Worm (Caenorhabditis elegans) whole organism, L1 larva: ENCODE data around the gene sra-4.

Source experiments
- C04F5.9 ChIP-seq: sonication (generic microtip); optimal IDR thresholded peaks from 2 replicates; lab custom pipeline; 2016; ENCODE audit warnings: missing genetic modification characterization, missing compliant biosample characterization
- C16A3.4 ChIP-seq: fragments of 150-350 bp; optimal IDR thresholded peaks from 2 replicates; lab custom pipeline; 2014; ENCODE audit warnings: missing biosample characterization, missing genetic modification characterization
- F16B12.6 ChIP-seq: fragments of 150-350 bp; optimal IDR thresholded peaks from 2 replicates; lab custom pipeline; 2014; ENCODE audit warnings: missing biosample characterization, missing genetic modification characterization
- Y116A8C.19 ChIP-seq: sonication (generic microtip); optimal IDR thresholded peaks from 2 replicates; lab custom pipeline; 2016; ENCODE audit warnings: missing compliant biosample characterization, missing genetic modification characterization, borderline replicate concordance
- aha-1 ChIP-seq: fragments of 150-350 bp; optimal IDR thresholded peaks from 2 replicates; lab custom pipeline; 2014; ENCODE audit warnings: missing biosample characterization, missing genetic modification characterization
- aly-2 ChIP-seq: fragments of 150-350 bp; optimal IDR thresholded peaks from 2 replicates; lab custom pipeline; 2014; ENCODE audit warnings: missing biosample characterization, missing genetic modification characterization
- blmp-1 ChIP-seq: fragments of 150-350 bp; optimal IDR thresholded peaks from 2 replicates; lab custom pipeline; 2014; ENCODE audit warnings: missing biosample characterization, missing genetic modification characterization
- ceh-90 ChIP-seq: sonication (generic microtip); optimal IDR thresholded peaks from 2 replicates; lab custom pipeline; 2016; ENCODE audit warnings: missing genetic modification characterization, missing compliant biosample characterization
- ces-1 ChIP-seq: fragments of 150-350 bp; optimal IDR thresholded peaks from 2 replicates; lab custom pipeline; 2014; ENCODE audit warnings: missing biosample characterization, missing genetic modification reagents, missing genetic modification characterization
- dsc-1 ChIP-seq: sonication (generic microtip); optimal IDR thresholded peaks from 2 replicates; lab custom pipeline; 2016; ENCODE audit warnings: mild to moderate bottlenecking, missing genetic modification characterization, missing compliant biosample characterization
- efl-1 ChIP-seq, 4 experiments: fragments of 150-350 bp; optimal IDR thresholded peaks in 3 of 4; peaks in 1 of 4; 1 replicate in 1 of 4; 2 replicates in 3 of 4; lab custom pipeline; 2014; ENCODE audit warnings: missing biosample characterization in 2 of 4, missing genetic modification characterization in 2 of 4, missing genetic modification reagents in 2 of 4
- efl-3 ChIP-seq: fragments of 200-800 bp; sonication (Bioruptor generic); optimal IDR thresholded peaks from 2 replicates; lab custom pipeline; 2018; ENCODE audit warnings: mild to moderate bottlenecking, missing genetic modification characterization, missing compliant biosample characterization
- elt-2 ChIP-seq: sonication (generic microtip); optimal IDR thresholded peaks from 2 replicates; lab custom pipeline; 2016; ENCODE audit warnings: missing genetic modification characterization, mild to moderate bottlenecking, inconsistent platforms, missing compliant biosample characterization, missing genetic modification reagents
- elt-3 ChIP-seq, 6 experiments: fragments of 150-350 bp in 1 of 6; sonication (generic microtip); optimal IDR thresholded peaks; 2 replicates each; lab custom pipeline; 2017 to 2018; ENCODE audit warnings: missing biosample characterization in 6 of 6, missing genetic modification characterization in 6 of 6, inconsistent platforms in 1 of 6
- ets-5 ChIP-seq: fragments of 200-800 bp; sonication (Bioruptor generic); IDR thresholded peaks from 2 replicates; pipeline ENCODE4 v1.3.6; 2022; ENCODE audit warnings: missing genetic modification characterization, missing compliant biosample characterization
- grh-1 ChIP-seq: fragments of 200-800 bp; sonication (Bioruptor generic); IDR thresholded peaks from 2 replicates; pipeline ENCODE4 v1.3.6; 2022; ENCODE audit warnings: missing genetic modification reagents, missing genetic modification characterization, missing compliant biosample characterization
- hlh-17 ChIP-seq: fragments of 200-800 bp; sonication (Bioruptor generic); optimal IDR thresholded peaks from 2 replicates; lab custom pipeline; 2018; ENCODE audit warnings: missing genetic modification characterization, mild to moderate bottlenecking, missing compliant biosample characterization, moderate library complexity, borderline replicate concordance
- isw-1 ChIP-seq: fragments of 200-800 bp; sonication (Bioruptor generic); IDR thresholded peaks from 2 replicates; pipeline ENCODE4 v1.3.6; 2022; ENCODE audit warnings: missing genetic modification characterization, missing compliant biosample characterization
- jun-1 ChIP-seq: fragments of 150-350 bp; optimal IDR thresholded peaks from 2 replicates; lab custom pipeline; 2014; ENCODE audit warnings: missing biosample characterization, missing genetic modification reagents, missing genetic modification characterization
- lin-13 ChIP-seq: fragments of 150-350 bp; optimal IDR thresholded peaks from 2 replicates; lab custom pipeline; 2014; ENCODE audit warnings: missing biosample characterization, missing genetic modification reagents, missing genetic modification characterization
- lin-14 ChIP-seq: fragments of 200-800 bp; sonication (Bioruptor generic); optimal IDR thresholded peaks from 2 replicates; lab custom pipeline; 2018; ENCODE audit warnings: mild to moderate bottlenecking, missing genetic modification characterization, moderate library complexity, missing compliant biosample characterization
- lin-35 ChIP-seq, 2 experiments: fragments of 150-350 bp; optimal IDR thresholded peaks; 2 replicates each; lab custom pipeline; 2014; ENCODE audit warnings: missing biosample characterization in 2 of 2, missing genetic modification characterization in 2 of 2, missing genetic modification reagents in 2 of 2
- lin-39 ChIP-seq: fragments of 150-350 bp; optimal IDR thresholded peaks from 2 replicates; lab custom pipeline; 2014; ENCODE audit warnings: missing biosample characterization, missing genetic modification reagents, missing genetic modification characterization
- lir-3 ChIP-seq: sonication (generic microtip); optimal IDR thresholded peaks from 2 replicates; lab custom pipeline; 2016; ENCODE audit warnings: mild to moderate bottlenecking, missing genetic modification characterization, moderate library complexity, missing compliant biosample characterization; ENCODE audit not compliant: poor library complexity
- lsy-2 ChIP-seq, 2 experiments: fragments of 150-350 bp; optimal IDR thresholded peaks; 2 replicates each; lab custom pipeline; 2014; ENCODE audit warnings: missing biosample characterization in 2 of 2, missing genetic modification characterization in 2 of 2
- mep-1 ChIP-seq: fragments of 150-350 bp; optimal IDR thresholded peaks from 2 replicates; lab custom pipeline; 2014; ENCODE audit warnings: missing biosample characterization, missing genetic modification characterization
- nhr-20 ChIP-seq: sonication (generic microtip); optimal IDR thresholded peaks from 2 replicates; lab custom pipeline; 2016; ENCODE audit warnings: mild to moderate bottlenecking, missing genetic modification characterization, missing compliant biosample characterization
- nhr-28 ChIP-seq: fragments of 150-350 bp; optimal IDR thresholded peaks from 2 replicates; lab custom pipeline; 2014; ENCODE audit warnings: missing biosample characterization, missing genetic modification characterization
- nhr-47 ChIP-seq: sonication (generic microtip); optimal IDR thresholded peaks from 2 replicates; lab custom pipeline; 2016; ENCODE audit warnings: mild to moderate bottlenecking, missing genetic modification characterization, moderate library complexity, missing compliant biosample characterization
- nhr-71 ChIP-seq: sonication (generic microtip); optimal IDR thresholded peaks from 2 replicates; lab custom pipeline; 2016; ENCODE audit warnings: mild to moderate bottlenecking, missing genetic modification characterization, moderate library complexity, missing compliant biosample characterization
- nhr-84 ChIP-seq: sonication (generic microtip); optimal IDR thresholded peaks from 2 replicates; lab custom pipeline; 2017; ENCODE audit warnings: missing biosample characterization, missing genetic modification characterization
- nhr-85 ChIP-seq: sonication (generic microtip); peaks from one replicate; lab custom pipeline; 2016; ENCODE audit warnings: missing genetic modification characterization, inconsistent platforms, missing compliant biosample characterization
- nhr-90 ChIP-seq: sonication (generic microtip); optimal IDR thresholded peaks from 2 replicates; lab custom pipeline; 2016; ENCODE audit warnings: mild to moderate bottlenecking, missing genetic modification characterization, missing compliant biosample characterization; ENCODE audit not compliant: poor library complexity
- pag-3 ChIP-seq: sonication (generic microtip); optimal IDR thresholded peaks from 2 replicates; lab custom pipeline; 2017; ENCODE audit warnings: missing genetic modification characterization, mild to moderate bottlenecking, missing compliant biosample characterization, antibody characterized with exemption, borderline replicate concordance; ENCODE audit not compliant: insufficient read depth
- rnt-1 ChIP-seq: sonication (generic microtip); optimal IDR thresholded peaks from 2 replicates; lab custom pipeline; 2016; ENCODE audit warnings: mild to moderate bottlenecking, missing genetic modification characterization, moderate library complexity, missing compliant biosample characterization
- skn-1 ChIP-seq: fragments of 150-350 bp; optimal IDR thresholded peaks from 2 replicates; lab custom pipeline; 2014; ENCODE audit warnings: missing biosample characterization, missing genetic modification characterization
- snu-23 ChIP-seq: sonication (generic microtip); optimal IDR thresholded peaks from 2 replicates; lab custom pipeline; 2016; ENCODE audit warnings: missing genetic modification characterization, missing compliant biosample characterization
- sup-37 ChIP-seq: fragments of 200-800 bp; sonication (Bioruptor generic); optimal IDR thresholded peaks from 2 replicates; lab custom pipeline; 2018; ENCODE audit warnings: mild to moderate bottlenecking, missing genetic modification characterization, missing compliant biosample characterization
- swsn-7 ChIP-seq: sonication (generic microtip); optimal IDR thresholded peaks from 2 replicates; lab custom pipeline; 2016; ENCODE audit warnings: missing genetic modification characterization, missing compliant biosample characterization
- tbx-2 ChIP-seq: sonication (generic microtip); optimal IDR thresholded peaks from 2 replicates; lab custom pipeline; 2016; ENCODE audit warnings: missing genetic modification characterization, missing compliant biosample characterization
- tlp-1 ChIP-seq: fragments of 150-350 bp; optimal IDR thresholded peaks from 2 replicates; lab custom pipeline; 2014; ENCODE audit warnings: missing biosample characterization, missing genetic modification characterization
- unc-130 ChIP-seq: fragments of 150-350 bp; optimal IDR thresholded peaks from 2 replicates; lab custom pipeline; 2017; ENCODE audit warnings: missing biosample characterization, missing genetic modification characterization, inconsistent platforms
- unc-30 ChIP-seq: sonication (generic microtip); optimal IDR thresholded peaks from 2 replicates; lab custom pipeline; 2017; ENCODE audit warnings: missing biosample characterization, missing genetic modification characterization
- unc-62 ChIP-seq: fragments of 150-350 bp; optimal IDR thresholded peaks from 2 replicates; lab custom pipeline; 2014; ENCODE audit warnings: missing biosample characterization, missing genetic modification reagents, missing genetic modification characterization
- unc-86 ChIP-seq: sonication (generic microtip); optimal IDR thresholded peaks from 2 replicates; lab custom pipeline; 2016; ENCODE audit warnings: missing genetic modification characterization, missing compliant biosample characterization
- unc-98 ChIP-seq: fragments of 200-800 bp; sonication (Bioruptor generic); IDR thresholded peaks from 2 replicates; pipeline ENCODE4 v1.3.6; 2022; ENCODE audit warnings: missing genetic modification characterization, missing compliant biosample characterization
- vab-15 ChIP-seq: sonication (generic microtip); optimal IDR thresholded peaks from 2 replicates; lab custom pipeline; 2017; ENCODE audit warnings: missing genotype, mild to moderate bottlenecking, missing genetic modification characterization, missing compliant biosample characterization

The sra-4 gene

ce11 chrII:9560895-9561294 is 18.2 kb upstream of the sra-4 start:
- TF ChIP-seq nhr-20 (tag; lab: Kevin White, UChicago) (peak; percentile 69), ces-1 (no peak), lin-39 (tag; lab: Kevin White, UChicago) (no peak), blmp-1 (tag; lab: Kevin White, UChicago) (peak; percentile 15), C16A3.4 (no peak), unc-86 (tag; lab: Kevin White, UChicago) (no peak), skn-1 (tag; lab: Kevin White, UChicago) (no peak), efl-1 (optimal IDR thresholded peaks at IDR 0.05; lab: Kevin White, UChicago) (no peak), efl-1 (GFP tag; optimal IDR thresholded peaks at IDR 0.05 in 1 of 2; lab: Kevin White, UChicago) (peak in 1 of 2 experiments; percentile 56), lir-3 (tag; lab: Kevin White, UChicago) (no peak), C04F5.9 (no peak), sup-37 (GFP tag; lab: Kevin White, UChicago) (no peak), aha-1 (tag; lab: Kevin White, UChicago) (no peak), dsc-1 (tag; lab: Kevin White, UChicago) (no peak), ets-5 (GFP tag; lab: Robert Waterston, UW) (no peak), nhr-28 (tag; lab: Kevin White, UChicago) (no peak), hlh-17 (GFP tag; lab: Kevin White, UChicago) (no peak), lsy-2 (tag; optimal IDR thresholded peaks at IDR 0.05; lab: Kevin White, UChicago) (peak; percentile 22 to 36), lin-35 (GFP tag; optimal IDR thresholded peaks at IDR 0.05; lab: Kevin White, UChicago) (peak in 1 of 2 experiments; percentile 36), vab-15 (tag; lab: Kevin White, UChicago) (no peak), elt-3 (tag; optimal IDR thresholded peaks at IDR 0.05; lab: Kevin White, UChicago) (peak in 2 of 6 experiments; percentile 9 to 34), unc-130 (tag; lab: Kevin White, UChicago) (no peak), nhr-85 (tag; lab: Kevin White, UChicago) (peak; percentile 94), ceh-90 (tag; lab: Kevin White, UChicago) (no peak), Y116A8C.19 (no peak), aly-2 (tag; lab: Kevin White, UChicago) (no peak), efl-3 (GFP tag; lab: Kevin White, UChicago) (no peak), tlp-1 (tag; lab: Kevin White, UChicago) (no peak), elt-2 (no peak), nhr-47 (tag; lab: Kevin White, UChicago) (no peak), nhr-84 (tag; lab: Kevin White, UChicago) (no peak), rnt-1 (no peak), tbx-2 (tag; lab: Kevin White, UChicago) (peak; percentile 12), nhr-71 (tag; lab: Kevin White, UChicago) (peak; percentile 47), lin-14 (GFP tag; lab: Kevin White, UChicago) (peak; percentile 72), nhr-90 (no peak), pag-3 (no peak), mep-1 (tag; lab: Kevin White, UChicago) (peak; percentile 47), unc-30 (no peak), unc-62 (GFP tag; lab: Kevin White, UChicago) (no peak), snu-23 (peak; percentile 60), grh-1 (GFP tag; lab: Robert Waterston, UW) (peak; percentile 73), swsn-7 (tag; lab: Kevin White, UChicago) (no peak), F16B12.6 (tag; lab: Kevin White, UChicago) (no peak), isw-1 (no peak), lin-13 (GFP tag; lab: Kevin White, UChicago) (no peak), unc-98 (no peak), jun-1 (tag; lab: Kevin White, UChicago) (no peak)
- TF ChIP-seq, all 84 proteins: peak for 13
